Worm (Caenorhabditis elegans) whole organism, young adult: Measurements from ENCODE around the gene F44E7.7.

ENCODE experiments used
- C06A6.2 ChIP-seq: fragments of 200-800 bp; sonication (Bioruptor generic); conservative IDR thresholded peaks from 2 replicates; pipeline ENCODE4 v1.3.6; 2022; ENCODE audit warnings: missing genetic modification characterization, missing compliant biosample characterization
- C17E4.6 ChIP-seq: fragments of 200-800 bp; sonication (Bioruptor generic); IDR thresholded peaks from 2 replicates; pipeline ENCODE4 v1.3.6; 2022; ENCODE audit warnings: missing genetic modification reagents, missing genetic modification characterization, missing compliant biosample characterization
- F33H1.4 ChIP-seq: fragments of 200-800 bp; sonication (Bioruptor generic); IDR thresholded peaks from 2 replicates; pipeline ENCODE4 v1.3.6; 2022; ENCODE audit warnings: missing genetic modification reagents, missing genetic modification characterization, missing compliant biosample characterization
- F39B2.1 ChIP-seq: fragments of 200-800 bp; sonication (Bioruptor generic); IDR thresholded peaks from 2 replicates; pipeline ENCODE4 v1.3.6; 2022; ENCODE audit warnings: missing genetic modification reagents, missing genetic modification characterization, missing compliant biosample characterization
- F49E8.2 ChIP-seq: sonication (generic microtip); optimal IDR thresholded peaks from 3 replicates; lab custom pipeline; 2017; ENCODE audit warnings: missing genetic modification characterization, mild to moderate bottlenecking, missing compliant biosample characterization, antibody characterized with exemption, moderate library complexity; ENCODE audit not compliant: insufficient read depth
- F55B11.4 ChIP-seq: sonication (generic microtip); optimal IDR thresholded peaks from 2 replicates; lab custom pipeline; 2016; ENCODE audit warnings: missing compliant biosample characterization, missing genetic modification characterization, borderline replicate concordance; ENCODE audit not compliant: insufficient read depth
- K11D2.4 ChIP-seq: fragments of 200-800 bp; sonication (Bioruptor generic); IDR thresholded peaks from 2 replicates; pipeline ENCODE4 v1.3.6; 2022; ENCODE audit warnings: missing genetic modification reagents, missing genetic modification characterization, missing compliant biosample characterization
- Y53F4B.3 ChIP-seq: fragments of 200-800 bp; sonication (Bioruptor generic); IDR thresholded peaks from 2 replicates; pipeline ENCODE4 v1.3.6; 2022; ENCODE audit warnings: missing genetic modification reagents, missing genetic modification characterization, missing compliant biosample characterization
- Y53G8AR.9 ChIP-seq: fragments of 200-800 bp; sonication (Bioruptor generic); conservative IDR thresholded peaks from 2 replicates; pipeline ENCODE4 v1.3.6; 2022; ENCODE audit warnings: missing genetic modification reagents, missing genetic modification characterization, missing compliant biosample characterization
- ama-1 ChIP-seq, 3 experiments: fragments of 150-350 bp in 1 of 3; sonication (generic microtip) in 2 of 3; optimal IDR thresholded peaks; 2 replicates each; lab custom pipeline; 2014 to 2018; ENCODE audit warnings: missing biosample characterization in 2 of 3, missing genetic modification characterization in 2 of 3, missing genetic modification reagents in 2 of 3
- aptf-2 ChIP-seq: fragments of 200-800 bp; sonication (Bioruptor generic); conservative IDR thresholded peaks from 2 replicates; pipeline ENCODE4 v1.3.6; 2022; ENCODE audit warnings: missing genetic modification reagents, missing genetic modification characterization, missing compliant biosample characterization
- aptf-3 ChIP-seq: fragments of 200-800 bp; sonication (Bioruptor generic); IDR thresholded peaks from 2 replicates; pipeline ENCODE4 v1.3.6; 2022; ENCODE audit warnings: missing genetic modification characterization, missing compliant biosample characterization
- bed-1 ChIP-seq: fragments of 200-800 bp; sonication (Bioruptor generic); IDR thresholded peaks from 2 replicates; pipeline ENCODE4 v1.3.6; 2022; ENCODE audit warnings: missing genetic modification reagents, missing genetic modification characterization, missing compliant biosample characterization
- ceh-79 ChIP-seq: sonication (generic microtip); optimal IDR thresholded peaks from 2 replicates; lab custom pipeline; 2017; ENCODE audit warnings: mild to moderate bottlenecking, missing genetic modification characterization, missing compliant biosample characterization
- die-1 ChIP-seq: sonication (generic microtip); optimal IDR thresholded peaks from 2 replicates; lab custom pipeline; 2016; ENCODE audit warnings: missing genotype, mild to moderate bottlenecking, missing genetic modification characterization, missing compliant biosample characterization
- dpl-1 ChIP-seq: fragments of 150-350 bp; optimal IDR thresholded peaks from 2 replicates; lab custom pipeline; 2014; ENCODE audit warnings: missing biosample characterization, missing genetic modification reagents, missing genetic modification characterization
- egl-18 ChIP-seq: fragments of 200-800 bp; sonication (Bioruptor generic); IDR thresholded peaks from 2 replicates; pipeline ENCODE4 v1.3.6; 2022; ENCODE audit warnings: missing genetic modification reagents, missing genetic modification characterization, missing compliant biosample characterization
- egrh-3 ChIP-seq: fragments of 200-800 bp; sonication (Bioruptor generic); IDR thresholded peaks from 2 replicates; pipeline ENCODE4 v1.3.6; 2022; ENCODE audit warnings: missing genetic modification reagents, missing genetic modification characterization, missing compliant biosample characterization
- ekl-4 ChIP-seq: fragments of 200-800 bp; sonication (Bioruptor generic); IDR thresholded peaks from 2 replicates; pipeline ENCODE4 v1.3.6; 2022; ENCODE audit warnings: missing genetic modification reagents, missing genetic modification characterization, missing compliant biosample characterization
- him-1 ChIP-seq: sonication (generic microtip); optimal IDR thresholded peaks from 2 replicates; lab custom pipeline; 2016; ENCODE audit warnings: missing genotype, missing genetic modification reagents, missing genetic modification characterization, missing compliant biosample characterization
- hrde-1 ChIP-seq: sonication (generic microtip); optimal IDR thresholded peaks from 2 replicates; lab custom pipeline; 2016; ENCODE audit warnings: missing genetic modification characterization, mild to moderate bottlenecking, missing compliant biosample characterization, moderate library complexity, missing genotype, missing genetic modification reagents, borderline replicate concordance
- hsf-1 ChIP-seq: fragments of 200-800 bp; sonication (Bioruptor generic); IDR thresholded peaks from 2 replicates; pipeline ENCODE4 v1.3.6; 2022; ENCODE audit warnings: missing genetic modification reagents, missing genetic modification characterization, missing compliant biosample characterization
- let-526 ChIP-seq: fragments of 200-800 bp; sonication (Bioruptor generic); IDR thresholded peaks from 2 replicates; pipeline ENCODE4 v1.3.6; 2022; ENCODE audit warnings: missing genetic modification reagents, missing genetic modification characterization, missing compliant biosample characterization
- lin-40 ChIP-seq: sonication (generic microtip); optimal IDR thresholded peaks from 2 replicates; lab custom pipeline; 2016; ENCODE audit warnings: missing genetic modification characterization, mild to moderate bottlenecking, missing compliant biosample characterization, missing genotype, missing genetic modification reagents
- lir-1 ChIP-seq: fragments of 200-800 bp; sonication (Bioruptor generic); conservative IDR thresholded peaks from 2 replicates; pipeline ENCODE4 v1.3.6; 2022; ENCODE audit warnings: missing genetic modification reagents, missing genetic modification characterization, missing compliant biosample characterization
- lsl-1 ChIP-seq: fragments of 200-800 bp; sonication (Bioruptor generic); optimal IDR thresholded peaks from 2 replicates; lab custom pipeline; 2018; ENCODE audit warnings: mild to moderate bottlenecking, missing genetic modification characterization, moderate library complexity, missing compliant biosample characterization
- madf-3 ChIP-seq: fragments of 200-800 bp; sonication (Bioruptor generic); IDR thresholded peaks from 2 replicates; pipeline ENCODE4 v1.3.6; 2022; ENCODE audit warnings: missing genetic modification reagents, missing genetic modification characterization, missing compliant biosample characterization
- madf-6 ChIP-seq: fragments of 200-800 bp; sonication (Bioruptor generic); IDR thresholded peaks from 2 replicates; pipeline ENCODE4 v1.3.6; 2022; ENCODE audit warnings: missing genetic modification reagents, missing genetic modification characterization, missing compliant biosample characterization
- nfya-2 ChIP-seq: fragments of 200-800 bp; sonication (Bioruptor generic); IDR thresholded peaks from 2 replicates; pipeline ENCODE4 v1.3.6; 2022; ENCODE audit warnings: missing genetic modification reagents, missing genetic modification characterization, missing compliant biosample characterization
- nfyb-1 ChIP-seq: fragments of 200-800 bp; sonication (Bioruptor generic); IDR thresholded peaks from 2 replicates; pipeline ENCODE4 v1.3.6; 2022; ENCODE audit warnings: missing genetic modification reagents, missing genetic modification characterization, missing compliant biosample characterization
- nhr-179 ChIP-seq: sonication (generic microtip); optimal IDR thresholded peaks from 2 replicates; lab custom pipeline; 2016; ENCODE audit warnings: mild to moderate bottlenecking, missing genetic modification characterization, missing compliant biosample characterization
- nhr-80 ChIP-seq: sonication (generic microtip); optimal IDR thresholded peaks from 2 replicates; lab custom pipeline; 2016; ENCODE audit warnings: missing genetic modification characterization, missing compliant biosample characterization
- pha-4 ChIP-seq: fragments of 150-350 bp; sonication (generic microtip); optimal IDR thresholded peaks from 2 replicates; lab custom pipeline; 2014; ENCODE audit warnings: missing biosample characterization, missing genetic modification reagents, missing genetic modification characterization
- repo-1 ChIP-seq: sonication (generic microtip); optimal IDR thresholded peaks from 2 replicates; lab custom pipeline; 2017; ENCODE audit warnings: mild to moderate bottlenecking, missing genetic modification characterization, missing compliant biosample characterization
- sea-2 ChIP-seq: fragments of 200-800 bp; sonication (Bioruptor generic); IDR thresholded peaks from 2 replicates; pipeline ENCODE4 v1.3.6; 2022; ENCODE audit warnings: missing genetic modification characterization, missing compliant biosample characterization
- somi-1 ChIP-seq: fragments of 200-800 bp; sonication (Bioruptor generic); optimal IDR thresholded peaks from 2 replicates; lab custom pipeline; 2018; ENCODE audit warnings: mild to moderate bottlenecking, missing genetic modification characterization, missing compliant biosample characterization
- unc-62 ChIP-seq: fragments of 150-350 bp; optimal IDR thresholded peaks from 2 replicates; lab custom pipeline; 2014; ENCODE audit warnings: missing biosample characterization, missing genetic modification reagents, missing genetic modification characterization
- xnd-1 ChIP-seq: sonication (generic microtip); optimal IDR thresholded peaks from 2 replicates; lab custom pipeline; 2016; ENCODE audit warnings: missing genotype, missing genetic modification reagents, missing genetic modification characterization, missing compliant biosample characterization
- zim-3 ChIP-seq: sonication (generic microtip); optimal IDR thresholded peaks from 2 replicates; lab custom pipeline; 2017; ENCODE audit warnings: mild to moderate bottlenecking, missing genetic modification characterization, moderate library complexity, missing compliant biosample characterization
- ztf-6 ChIP-seq: fragments of 200-800 bp; sonication (Bioruptor generic); IDR thresholded peaks from 2 replicates; pipeline ENCODE4 v1.3.6; 2022; ENCODE audit warnings: missing genetic modification reagents, missing genetic modification characterization, missing compliant biosample characterization

F44E7.7 gene

ce11 chrV:5776941-5777340 is 8.3 kb downstream of the F44E7.7 start, which contains the start of gene F44E7.4 (continued):
- TF ChIP-seq nhr-80 (tag; lab: Kevin White, UChicago) (peak; percentile 19), egrh-3 (GFP tag; lab: Robert Waterston, UW) (peak; percentile 85), lir-1 (GFP tag; lab: Robert Waterston, UW) (0 out of 2 replicates have a peak, but pooled peaks have one; percentile 12), Y53G8AR.9 (peak; percentile 94), hsf-1 (peak; percentile 78), F49E8.2 (tag; lab: Kevin White, UChicago) (peak; percentile 56), ztf-6 (GFP tag; lab: Robert Waterston, UW) (peak; percentile 85), C06A6.2 (peak; percentile 99), nfyb-1 (peak; percentile 95), Y53F4B.3 (GFP tag; lab: Robert Waterston, UW) (peak; percentile 77), C17E4.6 (GFP tag; lab: Robert Waterston, UW) (peak; percentile 89), xnd-1 (peak; percentile 45), F33H1.4 (peak; percentile 79), K11D2.4 (GFP tag; lab: Robert Waterston, UW) (peak; percentile 83)

DNA sequence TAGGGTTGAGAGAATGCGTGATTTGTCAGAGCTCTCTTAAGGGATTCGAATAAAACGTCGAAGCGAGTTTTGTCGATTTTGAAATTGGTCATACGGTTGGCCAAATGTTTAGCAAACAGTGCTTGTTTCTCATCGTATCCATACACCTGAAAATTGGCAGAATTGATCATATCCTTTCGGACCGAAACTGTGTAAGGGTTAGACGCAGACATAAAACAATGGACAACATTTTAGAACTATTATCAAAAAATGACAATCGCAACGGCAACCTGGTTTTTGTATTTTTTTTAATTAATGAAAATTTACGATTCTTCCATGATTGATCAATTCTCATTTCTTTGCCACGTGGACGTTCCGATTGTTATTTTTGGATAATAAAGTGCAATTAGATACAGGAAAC is 11.1 kb downstream of the F44E7.7 start:
- TF ChIP-seq egl-18 (GFP tag; lab: Robert Waterston, UW): no peak
- no peak for TF ChIP-seq lin-40 (tag; lab: Kevin White, UChicago)
- no peak for TF ChIP-seq nfya-2 (GFP tag; lab: Robert Waterston, UW)
- no peak for TF ChIP-seq let-526 (GFP tag; lab: Robert Waterston, UW)
- TF ChIP-seq F55B11.4: no peak
- no peak for TF ChIP-seq bed-1 (GFP tag; lab: Robert Waterston, UW)
- TF ChIP-seq F39B2.1 (GFP tag; lab: Robert Waterston, UW): no peak

- TF ChIP-seq him-1 (tag; lab: Kevin White, UChicago) (peak; percentile 61), hsf-1 (0 out of 2 replicates have a peak, but pooled peaks have one; percentile 9), ekl-4 (GFP tag; lab: Robert Waterston, UW) (no peak), repo-1 (tag; lab: Kevin White, UChicago) (no peak), hrde-1 (peak; percentile 57), madf-6 (peak; percentile 45; the same call in 1 of the 2 replicates), ama-1 (optimal IDR thresholded peaks at IDR 0.05; lab: Kevin White, UChicago) (no peak), ama-1 (GFP tag; optimal IDR thresholded peaks at IDR 0.05; lab: Kevin White, UChicago) (peak in 1 of 2 experiments; percentile 11), F49E8.2 (tag; lab: Kevin White, UChicago) (peak; percentile 38)
These were observed 12.8 kb downstream of the F44E7.7 start for ce11 chrV:5772503-5772902.

DNA sequence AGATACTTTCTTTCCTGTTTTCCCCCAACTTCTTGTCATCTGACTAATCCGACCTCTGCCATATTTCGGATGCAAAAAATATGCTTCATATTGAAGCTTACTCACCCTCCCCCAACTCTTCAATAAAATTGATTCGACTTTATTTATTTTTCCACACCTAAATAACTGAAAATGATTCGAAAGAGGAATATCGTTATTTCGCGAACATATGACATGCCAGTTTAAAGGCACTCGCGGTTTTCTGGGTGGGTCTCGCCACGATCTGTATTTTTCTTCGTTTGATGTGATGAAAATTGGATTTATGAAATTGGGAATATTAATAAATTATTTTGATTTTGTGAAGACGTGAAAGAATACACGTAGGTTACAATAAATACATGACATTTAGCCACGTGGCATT is 13.6 kb downstream of the F44E7.7 start, which contains the start of gene F44E7.3:
Gene F44E7.3, plus strand, starts transcription at position 319 of the 400 bp plus-strand sequence.
- peak; percentile 27 for TF ChIP-seq ama-1 (optimal IDR thresholded peaks at IDR 0.05; lab: Kevin White, UChicago)
- no peak for TF ChIP-seq ama-1 (GFP tag; optimal IDR thresholded peaks at IDR 0.05; lab: Kevin White, UChicago)
- no peak for TF ChIP-seq aptf-2 (GFP tag; lab: Robert Waterston, UW)
- TF ChIP-seq egl-18 (GFP tag; lab: Robert Waterston, UW): no peak
- TF ChIP-seq somi-1 (GFP tag; lab: Kevin White, UChicago): no peak
- 0 out of 2 replicates have a peak, but pooled peaks have one; percentile 24 for TF ChIP-seq madf-3 (GFP tag; lab: Robert Waterston, UW)

ce11 chrV:5769999-5770398 is 15.3 kb downstream of the F44E7.7 start:
- TF ChIP-seq ceh-79 (tag; lab: Kevin White, UChicago) (no peak), sea-2 (no peak), aptf-3 (GFP tag; lab: Robert Waterston, UW) (no peak), Y53F4B.3 (GFP tag; lab: Robert Waterston, UW) (no peak), zim-3 (no peak), lir-1 (GFP tag; lab: Robert Waterston, UW) (no peak), unc-62 (GFP tag; lab: Kevin White, UChicago) (no peak), dpl-1 (no peak), die-1 (tag; lab: Kevin White, UChicago) (no peak), pha-4 (no peak), lsl-1 (no peak), F39B2.1 (GFP tag; lab: Robert Waterston, UW) (no peak), F33H1.4 (no peak), nhr-179 (tag; lab: Kevin White, UChicago) (no peak)
